Fruit fly (Drosophila melanogaster) whole organism, embryonic: ENCODE data around the gene CSN5.

ENCODE experiments used
- Asciz ChIP-seq: fragments of 200-800 bp; sonication (Bioruptor generic); optimal IDR thresholded peaks from 2 replicates; lab custom pipeline; 2017; ENCODE audit warnings: missing biosample characterization, mild to moderate bottlenecking, missing genetic modification characterization, missing genetic modification reagents
- B-H2 ChIP-seq: fragments of 200-800 bp; sonication (Bioruptor generic); optimal IDR thresholded peaks from 2 replicates; lab custom pipeline; 2018; ENCODE audit warnings: missing biosample characterization, mild to moderate bottlenecking, missing genetic modification characterization
- C15 ChIP-seq: fragments of 200-800 bp; sonication (Bioruptor generic); IDR thresholded peaks from 3 replicates; pipeline ENCODE4 v1.3.6; 2022; ENCODE audit warnings: missing biosample characterization, missing genetic modification characterization
- CG10321 ChIP-seq: fragments of 200-800 bp; sonication (Bioruptor generic); IDR thresholded peaks from 2 replicates; pipeline ENCODE4 v1.3.6; 2022; ENCODE audit warnings: missing biosample characterization, missing genetic modification characterization
- CG10431 ChIP-seq: fragments of 200-800 bp; sonication (Bioruptor generic); optimal IDR thresholded peaks from 3 replicates; lab custom pipeline; 2018; ENCODE audit warnings: missing biosample characterization, mild to moderate bottlenecking, missing genetic modification characterization
- CG10959 ChIP-seq: fragments of 200-800 bp; sonication (Bioruptor generic); IDR thresholded peaks from 2 replicates; pipeline ENCODE4 v1.3.6; 2022; ENCODE audit warnings: missing biosample characterization, missing genetic modification characterization
- CG11398 ChIP-seq: fragments of 200-800 bp; sonication (Bioruptor generic); optimal IDR thresholded peaks from 2 replicates; lab custom pipeline; 2016; ENCODE audit warnings: missing biosample characterization, missing genetic modification characterization
- CG11504 ChIP-seq: fragments of 200-800 bp; sonication (Bioruptor generic); optimal IDR thresholded peaks from 3 replicates; lab custom pipeline; 2019; ENCODE audit warnings: missing biosample characterization, mild to moderate bottlenecking, missing genetic modification characterization, moderate library complexity
- CG11696 ChIP-seq: fragments of 200-800 bp; sonication (Bioruptor generic); IDR thresholded peaks from 2 replicates; pipeline ENCODE4 v1.3.6; 2022; ENCODE audit warnings: missing biosample characterization, missing genetic modification characterization
- CG12071 ChIP-seq: fragments of 200-800 bp; sonication (Bioruptor generic); optimal IDR thresholded peaks from 3 replicates; lab custom pipeline; 2018; ENCODE audit warnings: missing biosample characterization, mild to moderate bottlenecking, missing genetic modification characterization
- CG12391 ChIP-seq: fragments of 200-800 bp; sonication (Bioruptor generic); optimal IDR thresholded peaks from 3 replicates; lab custom pipeline; 2018; ENCODE audit warnings: missing biosample characterization, mild to moderate bottlenecking, missing genetic modification characterization, moderate library complexity
- CG12744 ChIP-seq: fragments of 200-800 bp; sonication (Bioruptor generic); optimal IDR thresholded peaks from 2 replicates; lab custom pipeline; 2016; ENCODE audit warnings: missing biosample characterization, missing genetic modification characterization
- CG13123 ChIP-seq: fragments of 200-800 bp; sonication (Bioruptor generic); optimal IDR thresholded peaks from 2 replicates; lab custom pipeline; 2016; ENCODE audit warnings: missing biosample characterization, missing genetic modification characterization
- CG13894 ChIP-seq: fragments of 200-800 bp; sonication (Bioruptor generic); optimal IDR thresholded peaks from 3 replicates; lab custom pipeline; 2018; ENCODE audit warnings: missing biosample characterization, mild to moderate bottlenecking, missing genetic modification characterization, moderate library complexity
- CG14667 ChIP-seq: fragments of 200-800 bp; sonication (Bioruptor generic); IDR thresholded peaks from 2 replicates; pipeline ENCODE4 v1.3.6; 2022; ENCODE audit warnings: missing biosample characterization, missing genetic modification characterization
- CG14965 ChIP-seq: fragments of 200-800 bp; sonication (Bioruptor generic); optimal IDR thresholded peaks from 2 replicates; lab custom pipeline; 2016; ENCODE audit warnings: missing biosample characterization, missing genetic modification characterization, borderline replicate concordance
- CG1603 ChIP-seq: fragments of 200-800 bp; sonication (Bioruptor generic); optimal IDR thresholded peaks from 2 replicates; lab custom pipeline; 2019; ENCODE audit warnings: missing biosample characterization, mild to moderate bottlenecking, missing genetic modification characterization, moderate library complexity
- CG18599 ChIP-seq: fragments of 200-800 bp; sonication (Bioruptor generic); optimal IDR thresholded peaks from 3 replicates; lab custom pipeline; 2017; ENCODE audit warnings: missing biosample characterization, missing genetic modification characterization, mild to moderate bottlenecking, moderate library complexity, missing genetic modification reagents
- CG30431 ChIP-seq: fragments of 200-800 bp; sonication (Bioruptor generic); optimal IDR thresholded peaks from 2 replicates; lab custom pipeline; 2017; ENCODE audit warnings: missing biosample characterization, missing genetic modification characterization
- CG3065 ChIP-seq: fragments of 200-800 bp; sonication (Bioruptor generic); optimal IDR thresholded peaks from 2 replicates; lab custom pipeline; 2016; ENCODE audit warnings: missing biosample characterization, missing genetic modification characterization
- CG3281 ChIP-seq: fragments of 200-800 bp; sonication (Bioruptor generic); optimal IDR thresholded peaks from 3 replicates; lab custom pipeline; 2017; ENCODE audit warnings: missing biosample characterization, mild to moderate bottlenecking, missing genetic modification characterization
- CG34224 ChIP-seq: fragments of 200-800 bp; sonication (Bioruptor generic); IDR thresholded peaks from 3 replicates; pipeline ENCODE4 v1.3.6; 2022; ENCODE audit warnings: missing biosample characterization, missing genetic modification characterization; ENCODE audit not compliant: partially characterized antibody
- CG6175 ChIP-seq: fragments of 200-800 bp; sonication (Bioruptor generic); IDR thresholded peaks from 3 replicates; pipeline ENCODE4 v1.3.6; 2022; ENCODE audit warnings: missing biosample characterization, missing genetic modification characterization
- CG7271 ChIP-seq: fragments of 200-800 bp; sonication (Bioruptor generic); optimal IDR thresholded peaks from 2 replicates; lab custom pipeline; 2018; ENCODE audit warnings: missing biosample characterization, mild to moderate bottlenecking, missing genetic modification characterization, moderate library complexity
- HLH4C ChIP-seq: fragments of 200-800 bp; sonication (Bioruptor generic); IDR thresholded peaks from 3 replicates; pipeline ENCODE4 v1.3.6; 2022; ENCODE audit warnings: missing biosample characterization, missing genetic modification characterization; ENCODE audit not compliant: partially characterized antibody
- MTF-1 ChIP-seq: fragments of 200-800 bp; sonication (Bioruptor generic); optimal IDR thresholded peaks from 2 replicates; lab custom pipeline; 2018; ENCODE audit warnings: missing biosample characterization, mild to moderate bottlenecking, missing genetic modification characterization, borderline replicate concordance
- NfI ChIP-seq: fragments of 200-800 bp; sonication (Bioruptor generic); optimal IDR thresholded peaks from 3 replicates; lab custom pipeline; 2018; ENCODE audit warnings: missing biosample characterization, mild to moderate bottlenecking, missing genetic modification characterization, moderate library complexity
- Oli ChIP-seq: fragments of 200-800 bp; sonication (Bioruptor generic); optimal IDR thresholded peaks from 2 replicates; lab custom pipeline; 2018; ENCODE audit warnings: missing biosample characterization, mild to moderate bottlenecking, missing genetic modification characterization, moderate library complexity
- Vsx1 ChIP-seq: fragments of 200-800 bp; sonication (Bioruptor generic); optimal IDR thresholded peaks from 2 replicates; lab custom pipeline; 2017; ENCODE audit warnings: missing biosample characterization, mild to moderate bottlenecking, missing genetic modification characterization, missing genetic modification reagents
- abd-A ChIP-seq: fragments of 200-800 bp; sonication (Bioruptor generic); optimal IDR thresholded peaks from 3 replicates; lab custom pipeline; 2019; ENCODE audit warnings: missing biosample characterization, mild to moderate bottlenecking, missing genetic modification characterization, moderate library complexity
- btn ChIP-seq: fragments of 200-800 bp; sonication (Bioruptor generic); optimal IDR thresholded peaks from 2 replicates; lab custom pipeline; 2016; ENCODE audit warnings: missing biosample characterization, missing genetic modification characterization
- cato ChIP-seq: fragments of 200-800 bp; sonication (Bioruptor generic); optimal IDR thresholded peaks from 2 replicates; lab custom pipeline; 2016; ENCODE audit warnings: missing biosample characterization, missing genetic modification characterization, borderline replicate concordance
- caup ChIP-seq: fragments of 200-800 bp; sonication (Bioruptor generic); optimal IDR thresholded peaks from 3 replicates; lab custom pipeline; 2017; ENCODE audit warnings: missing biosample characterization, mild to moderate bottlenecking, missing genetic modification characterization, moderate library complexity; ENCODE audit not compliant: severe bottlenecking
- chm ChIP-seq: fragments of 200-800 bp; sonication (Bioruptor generic); IDR thresholded peaks from 2 replicates; pipeline ENCODE4 v1.3.6; 2022; ENCODE audit warnings: missing biosample characterization, missing genetic modification characterization
- chn ChIP-seq: fragments of 200-800 bp; sonication (Bioruptor generic); optimal IDR thresholded peaks from 2 replicates; lab custom pipeline; 2016; ENCODE audit warnings: missing biosample characterization, missing genetic modification characterization
- emc ChIP-seq: fragments of 200-800 bp; sonication (Bioruptor generic); optimal IDR thresholded peaks from 2 replicates; lab custom pipeline; 2016; ENCODE audit warnings: missing biosample characterization, missing genetic modification characterization
- fd3F ChIP-seq: fragments of 200-800 bp; sonication (Bioruptor generic); optimal IDR thresholded peaks from 2 replicates; lab custom pipeline; 2018; ENCODE audit warnings: missing biosample characterization, mild to moderate bottlenecking, missing genetic modification characterization, moderate library complexity
- hth ChIP-seq: fragments of >200 bp; optimal IDR thresholded peaks from 2 replicates; lab custom pipeline; 2017; ENCODE audit warnings: inconsistent platforms
- jigr1 ChIP-seq: fragments of 200-800 bp; sonication (Bioruptor generic); IDR thresholded peaks from 3 replicates; pipeline ENCODE4 v1.3.6; 2022; ENCODE audit warnings: missing biosample characterization, missing genetic modification characterization
- lola ChIP-seq, 3 experiments: fragments of >200 bp in 2 of 3; fragments of 200-800 bp in 1 of 3; sonication (Bioruptor generic) in 1 of 3; optimal IDR thresholded peaks; 2 replicates each; lab custom pipeline; 2017 to 2019; ENCODE audit warnings: missing biosample characterization in 3 of 3, missing genetic modification characterization in 3 of 3, mild to moderate bottlenecking in 1 of 3, moderate library complexity in 1 of 3
- nom ChIP-seq: fragments of 200-800 bp; sonication (Bioruptor generic); optimal IDR thresholded peaks from 2 replicates; lab custom pipeline; 2017; ENCODE audit warnings: missing biosample characterization, missing genetic modification characterization, mild to moderate bottlenecking, moderate library complexity, missing genetic modification reagents
- oc ChIP-seq: fragments of 200-800 bp; sonication (Bioruptor generic); optimal IDR thresholded peaks from 2 replicates; lab custom pipeline; 2018; ENCODE audit warnings: missing biosample characterization, mild to moderate bottlenecking, missing genetic modification characterization, moderate library complexity
- pros ChIP-seq: fragments of 200-800 bp; sonication (Bioruptor generic); optimal IDR thresholded peaks from 3 replicates; lab custom pipeline; 2019; ENCODE audit warnings: missing biosample characterization, mild to moderate bottlenecking, missing genetic modification characterization, moderate library complexity
- repo ChIP-seq: fragments of 200-800 bp; sonication (Bioruptor generic); optimal IDR thresholded peaks from 2 replicates; lab custom pipeline; 2016; ENCODE audit warnings: missing biosample characterization, missing genetic modification characterization
- sc ChIP-seq, 3 experiments: fragments of >200 bp in 2 of 3; fragments of 200-800 bp in 1 of 3; sonication (Bioruptor generic) in 1 of 3; optimal IDR thresholded peaks; 2 replicates in 2 of 3; 3 replicates in 1 of 3; lab custom pipeline; 2017; ENCODE audit warnings: mild to moderate bottlenecking in 1 of 3, missing biosample characterization in 1 of 3, missing genetic modification characterization in 1 of 3, missing genetic modification reagents in 1 of 3
- sens ChIP-seq: fragments of 200-800 bp; sonication (Bioruptor generic); peaks from one replicate; lab custom pipeline; 2016; ENCODE audit warnings: missing biosample characterization, missing genetic modification characterization
- sna ChIP-seq: fragments of 200-800 bp; sonication (Bioruptor generic); IDR thresholded peaks from 2 replicates; pipeline ENCODE4 v1.3.6; 2022; ENCODE audit warnings: missing biosample characterization, missing genetic modification characterization; ENCODE audit not compliant: partially characterized antibody
- tin ChIP-seq: fragments of 200-800 bp; sonication (Bioruptor generic); optimal IDR thresholded peaks from 3 replicates; lab custom pipeline; 2016; ENCODE audit warnings: missing biosample characterization, missing genetic modification characterization
- zfh1 ChIP-seq: fragments of 200-800 bp; sonication (Bioruptor generic); IDR thresholded peaks from 3 replicates; pipeline ENCODE4 v1.3.6; 2022; ENCODE audit warnings: missing biosample characterization, missing genetic modification characterization

Gene CSN5

DNA sequence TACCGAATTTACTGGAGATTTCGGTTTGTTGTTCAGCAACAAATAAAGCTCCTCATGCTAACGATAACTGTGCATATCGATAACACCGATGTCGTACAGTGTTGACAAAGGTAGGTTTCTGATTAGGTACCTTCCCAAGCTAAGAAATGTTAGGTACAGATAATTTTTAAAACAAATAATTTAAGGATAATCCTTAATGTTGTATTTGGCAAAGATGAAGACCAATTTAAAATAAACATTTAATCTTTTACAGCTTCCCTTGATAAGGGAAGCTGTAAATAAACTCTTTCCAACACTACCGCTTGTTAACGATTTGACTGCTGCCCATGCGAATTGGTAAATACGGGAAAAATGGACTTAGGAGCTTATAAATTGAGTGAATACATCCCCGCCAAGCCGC is 27.0 kb upstream of the CSN5 start, which contains the start of the genes Ttc1 and CG14882 (continued):
- TF ChIP-seq CG12071 (GFP tag; lab: Kevin White, UChicago) (no peak), CG11696 (GFP tag; lab: Robert Waterston, UW) (peak; percentile 48), pros (GFP tag; lab: Kevin White, UChicago) (no peak), C15 (GFP tag; lab: Robert Waterston, UW) (no peak; the same call in 2 of the 3 replicates), zfh1 (GFP tag; lab: Robert Waterston, UW) (peak; percentile 91), CG10321 (GFP tag; lab: Robert Waterston, UW) (peak; percentile 73), emc (GFP tag; lab: Kevin White, UChicago) (peak; percentile 63), CG14667 (no peak; the same call in 1 of the 2 replicates), Asciz (no peak), tin (GFP tag; lab: Kevin White, UChicago) (peak; percentile 67), Oli (tag; lab: Kevin White, UChicago) (peak; percentile 76), hth (no peak), CG11398 (GFP tag; lab: Kevin White, UChicago) (peak; percentile 49), CG14965 (GFP tag; lab: Kevin White, UChicago) (peak; percentile 2), caup (GFP tag; lab: Kevin White, UChicago) (peak; percentile 83), CG11504 (no peak), CG10959 (GFP tag; lab: Robert Waterston, UW) (no peak), sna (GFP tag; lab: Robert Waterston, UW) (peak; percentile 57), CG1603 (tag; lab: Kevin White, UChicago) (peak; percentile 70), CG10431 (GFP tag; lab: Kevin White, UChicago) (peak; percentile 40), MTF-1 (GFP tag; lab: Kevin White, UChicago) (peak; percentile 27), HLH4C (GFP tag; lab: Robert Waterston, UW) (peak; percentile 56; the same call in 2 of the 3 replicates), CG7271 (tag; lab: Kevin White, UChicago) (no peak), oc (tag; lab: Kevin White, UChicago) (no peak), chm (GFP tag; lab: Robert Waterston, UW) (peak; percentile 25; the same call in 1 of the 2 replicates), CG34224 (GFP tag; lab: Robert Waterston, UW) (peak; percentile 54; the same call in 2 of the 3 replicates), cato (GFP tag; lab: Kevin White, UChicago) (peak; percentile 82), sens (GFP tag; lab: Kevin White, UChicago) (peak; percentile 98), B-H2 (peak; percentile 62), jigr1 (GFP tag; lab: Robert Waterston, UW) (no peak; the same call in 2 of the 3 replicates), abd-A (tag; lab: Kevin White, UChicago) (no peak), CG12744 (GFP tag; lab: Kevin White, UChicago) (peak; percentile 77), CG30431 (GFP tag; lab: Kevin White, UChicago) (peak; percentile 49), nom (peak; percentile 30), NfI (GFP tag; lab: Kevin White, UChicago) (peak; percentile 80), CG6175 (GFP tag; lab: Robert Waterston, UW) (peak; percentile 67; the same call in 1 of the 3 replicates), CG18599 (GFP tag; lab: Kevin White, UChicago) (no peak), chn (GFP tag; lab: Kevin White, UChicago) (peak; percentile 88), fd3F (GFP tag; lab: Kevin White, UChicago) (peak; percentile 73), repo (peak; percentile 46), Vsx1 (no peak), CG3281 (GFP tag; lab: Kevin White, UChicago) (peak; percentile 73), lola (GFP tag; optimal IDR thresholded peaks at IDR 0.05; lab: Kevin White, UChicago) (peak in 1 of 3 experiments; percentile 82), CG13123 (GFP tag; lab: Kevin White, UChicago) (peak; percentile 84), CG12391 (tag; lab: Kevin White, UChicago) (peak; percentile 91), sc (optimal IDR thresholded peaks at IDR 0.05; lab: Kevin White, UChicago) (no peak), sc (GFP tag; optimal IDR thresholded peaks at IDR 0.05; lab: Kevin White, UChicago) (peak; percentile 61), CG3065 (GFP tag; lab: Kevin White, UChicago) (peak; percentile 57), btn (peak; percentile 44), CG13894 (tag; lab: Kevin White, UChicago) (no peak)
